Worm (Caenorhabditis elegans) whole organism, L4/young adult: Measurements from ENCODE around the gene srh-23.

ENCODE experiments used
- dao-5 ChIP-seq: sonication (generic microtip); optimal IDR thresholded peaks from 2 replicates; lab custom pipeline; 2016; ENCODE audit warnings: missing genotype, missing genetic modification characterization, moderate library complexity, missing compliant biosample characterization
- him-1 ChIP-seq: sonication (generic microtip); optimal IDR thresholded peaks from 2 replicates; lab custom pipeline; 2016; ENCODE audit warnings: missing genotype, missing genetic modification reagents, missing genetic modification characterization, missing compliant biosample characterization

- TF ChIP-seq dao-5 (tag; lab: Kevin White, UChicago) (no peak), him-1 (no peak)
Measured at ce11 chrV:4960686-4961085, 39.8 kb downstream of the srh-23 start.
